Fruit fly (Drosophila melanogaster) Kc167 (cell line): ENCODE measurements around the gene CG8034.

ENCODE experiments used
- Myc ChIP-seq: fragments of >200 bp; optimal IDR thresholded peaks from 2 replicates; lab custom pipeline; 2017; ENCODE audit warnings: missing external identifiers
- Sin3A ChIP-seq: fragments of >200 bp; optimal IDR thresholded peaks from 2 replicates; lab custom pipeline; 2018; ENCODE audit warnings: missing external identifiers
- h ChIP-seq: fragments of >200 bp; optimal IDR thresholded peaks from 3 replicates; lab custom pipeline; 2018; ENCODE audit warnings: missing external identifiers
- insv ChIP-seq: fragments of >200 bp; optimal IDR thresholded peaks from 3 replicates; lab custom pipeline; 2018; ENCODE audit warnings: missing external identifiers
- psq ChIP-seq: fragments of >200 bp; optimal IDR thresholded peaks from 2 replicates; lab custom pipeline; 2017; ENCODE audit warnings: missing external identifiers
- ttk ChIP-seq: sonication (Bioruptor generic); optimal IDR thresholded peaks from 2 replicates; lab custom pipeline; 2017; ENCODE audit warnings: missing external identifiers

Gene CG8034

dm6 chrX:19294030-19294429 is 3.9 kb downstream of the CG8034 start:
- TF ChIP-seq Myc (lab: Kevin White, UChicago) (no peak), Sin3A (lab: Kevin White, UChicago) (no peak), ttk (no peak), h (lab: Kevin White, UChicago) (no peak), psq (lab: Kevin White, UChicago) (no peak), insv (lab: Kevin White, UChicago) (no peak)

DNA sequence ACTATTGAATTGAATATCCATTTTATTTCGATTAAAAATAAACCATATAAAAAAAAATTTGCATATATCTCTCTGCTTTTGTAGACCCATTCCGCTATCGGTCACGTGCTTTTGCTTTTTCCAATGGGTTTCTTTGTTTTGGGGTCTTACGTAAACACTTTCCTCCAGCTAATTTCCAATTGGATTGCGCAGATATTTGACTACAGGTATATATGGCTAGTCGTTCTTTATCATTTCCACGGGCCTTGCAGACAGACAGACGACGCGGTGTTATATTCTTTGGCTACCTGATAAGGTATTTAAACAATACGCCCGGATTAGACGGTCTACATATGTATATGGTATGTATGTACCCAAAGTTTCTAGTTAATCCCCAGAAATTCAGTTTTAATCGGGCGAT is 4.6 kb downstream of the CG8034 start:
- TF ChIP-seq ttk: no peak
- no peak for TF ChIP-seq Myc (lab: Kevin White, UChicago)
- TF ChIP-seq insv (lab: Kevin White, UChicago): no peak
- TF ChIP-seq psq (lab: Kevin White, UChicago): no peak
- TF ChIP-seq h (lab: Kevin White, UChicago): no peak
- no peak for TF ChIP-seq Sin3A (lab: Kevin White, UChicago)

dm6 chrX:19291780-19292605 is 6.0 kb downstream of the CG8034 start:
- no peak for TF ChIP-seq psq (lab: Kevin White, UChicago)
- TF ChIP-seq insv (lab: Kevin White, UChicago): no peak
- TF ChIP-seq h (lab: Kevin White, UChicago): no peak

DNA sequence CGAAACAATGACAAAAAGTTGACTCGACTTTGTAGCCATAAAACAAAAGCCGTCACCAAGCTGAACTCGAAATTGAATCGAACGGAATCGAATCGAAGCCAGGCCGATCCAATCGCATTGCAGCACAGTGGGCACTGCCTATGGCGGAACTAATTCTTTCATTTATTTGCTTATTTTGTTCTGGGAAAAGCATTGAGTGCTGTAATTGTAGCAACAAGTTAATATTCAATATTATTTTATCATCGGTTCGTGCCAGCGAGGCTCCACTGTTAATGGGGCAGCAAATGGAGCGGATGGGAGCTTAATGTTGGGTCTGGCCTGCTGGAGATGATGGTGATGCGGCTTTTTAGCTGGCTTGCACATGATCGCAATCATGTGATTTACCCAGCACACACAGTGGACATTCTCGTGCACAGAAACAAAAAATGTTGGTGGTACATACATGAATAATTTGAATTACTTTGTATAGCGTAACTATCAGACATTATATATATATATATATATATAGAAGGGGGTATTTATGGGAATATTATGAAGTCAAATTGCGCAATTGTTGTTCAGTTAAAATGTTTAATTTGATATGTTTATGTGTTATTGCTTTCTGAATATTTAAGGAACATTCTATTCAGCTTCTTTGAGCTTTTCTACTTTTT is 8.5 kb downstream of the CG8034 start:
- TF ChIP-seq ttk (no peak), psq (lab: Kevin White, UChicago) (no peak), h (lab: Kevin White, UChicago) (no peak), Myc (lab: Kevin White, UChicago) (no peak), Sin3A (lab: Kevin White, UChicago) (no peak), insv (lab: Kevin White, UChicago) (no peak)

DNA sequence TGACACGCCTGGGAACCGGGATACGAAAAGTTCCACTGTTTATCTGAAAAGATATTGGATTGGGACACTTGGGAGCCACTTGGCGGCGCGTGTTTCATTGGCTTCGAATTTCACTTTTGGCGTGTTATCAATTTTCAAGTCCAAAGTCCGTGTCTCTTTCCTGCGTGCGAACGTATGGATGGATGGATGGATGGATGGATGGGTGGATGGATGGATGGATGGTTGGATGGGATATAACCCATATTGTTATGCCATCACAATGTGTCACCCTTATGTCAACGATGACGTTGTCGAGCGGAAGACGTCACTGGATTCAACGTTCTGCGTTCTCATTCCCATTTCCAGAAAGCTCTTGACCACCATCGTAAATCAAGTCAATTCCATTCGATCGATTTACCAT is 10.2 kb downstream of the CG8034 start:
- no peak for TF ChIP-seq ttk
- no peak for TF ChIP-seq psq (lab: Kevin White, UChicago)

- TF ChIP-seq ttk: no peak
- no peak for TF ChIP-seq h (lab: Kevin White, UChicago)
- no peak for TF ChIP-seq psq (lab: Kevin White, UChicago)
- TF ChIP-seq insv (lab: Kevin White, UChicago): no peak
- TF ChIP-seq Sin3A (lab: Kevin White, UChicago): no peak
- TF ChIP-seq Myc (lab: Kevin White, UChicago): no peak
Measured at dm6 chrX:19286235-19286634, 11.7 kb downstream of the CG8034 start.

- TF ChIP-seq psq (lab: Kevin White, UChicago) (no peak), insv (lab: Kevin White, UChicago) (no peak), ttk (no peak), Sin3A (lab: Kevin White, UChicago) (no peak), h (lab: Kevin White, UChicago) (no peak), Myc (lab: Kevin White, UChicago) (no peak)
Measured at dm6 chrX:19285441-19285840, 12.5 kb downstream of the CG8034 start.

dm6 chrX:19281271-19281670 is 16.7 kb downstream of the CG8034 start:
- TF ChIP-seq insv (lab: Kevin White, UChicago) (no peak), Myc (lab: Kevin White, UChicago) (no peak), ttk (no peak), psq (lab: Kevin White, UChicago) (no peak), h (lab: Kevin White, UChicago) (no peak), Sin3A (lab: Kevin White, UChicago) (no peak)

- no peak for TF ChIP-seq Myc (lab: Kevin White, UChicago)
- TF ChIP-seq Sin3A (lab: Kevin White, UChicago): no peak
- TF ChIP-seq psq (lab: Kevin White, UChicago): no peak
- TF ChIP-seq h (lab: Kevin White, UChicago): no peak
- no peak for TF ChIP-seq ttk
- TF ChIP-seq insv (lab: Kevin White, UChicago): no peak
Measured at dm6 chrX:19280685-19281084, 17.3 kb downstream of the CG8034 start.

DNA sequence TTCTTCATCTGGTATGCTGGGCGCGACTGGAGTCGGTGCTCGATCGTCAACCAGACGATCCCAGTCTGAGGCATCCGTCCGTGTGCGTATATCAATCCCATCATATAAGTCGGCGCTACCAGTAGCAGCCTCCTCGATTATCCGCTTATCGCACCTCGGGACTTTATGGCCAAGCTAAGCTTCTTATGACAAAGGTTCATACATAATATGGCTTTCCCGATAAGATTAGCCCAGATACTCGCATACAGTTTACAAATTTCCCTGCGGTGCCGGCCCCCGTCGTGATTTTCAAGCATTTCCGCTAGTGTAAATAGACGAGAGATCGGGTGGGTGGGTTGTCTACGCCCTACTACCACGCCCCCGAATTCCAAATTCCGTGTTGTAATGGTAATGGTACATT is 17.7 kb downstream of the CG8034 start, which contains the start of gene CG8028:
Gene CG8028 (minus strand): TSS at position 101 of the 400 bp plus-strand sequence.
- TF ChIP-seq insv (lab: Kevin White, UChicago): no peak
- TF ChIP-seq h (lab: Kevin White, UChicago): no peak
- no peak for TF ChIP-seq Sin3A (lab: Kevin White, UChicago)
- no peak for TF ChIP-seq psq (lab: Kevin White, UChicago)
- TF ChIP-seq Myc (lab: Kevin White, UChicago): no peak
- no peak for TF ChIP-seq ttk

dm6 chrX:19278395-19278794 is 19.6 kb downstream of the CG8034 start:
- TF ChIP-seq insv (lab: Kevin White, UChicago): no peak

DNA sequence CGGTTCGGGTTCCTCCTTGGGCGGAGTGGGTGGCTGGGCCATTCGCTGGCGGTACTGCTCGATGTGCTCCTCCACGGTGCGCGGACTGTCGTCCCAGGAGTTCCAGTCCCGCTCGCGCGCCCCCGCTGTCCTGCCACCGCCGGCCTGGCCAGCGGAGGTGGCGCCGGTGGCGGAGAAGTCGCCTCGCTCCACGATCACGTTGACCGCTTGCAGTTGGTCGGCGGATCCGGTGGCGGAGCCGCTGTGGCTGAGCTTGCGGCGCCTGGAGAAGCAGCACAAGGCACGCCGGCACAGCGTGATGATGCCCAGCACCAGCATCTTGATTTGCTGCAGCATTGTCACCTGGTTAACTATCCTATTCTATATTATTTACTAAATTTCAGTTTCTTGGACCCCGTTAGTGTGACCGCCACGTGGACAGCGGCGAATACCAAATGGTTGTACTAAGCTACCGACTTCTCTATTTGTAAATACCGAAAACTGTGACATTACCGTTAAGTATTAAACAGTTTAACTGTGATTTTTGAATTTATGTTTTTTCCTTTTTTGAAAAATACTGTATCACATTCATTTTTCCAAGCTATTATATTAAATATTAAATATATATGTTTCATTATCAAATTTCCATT is 21.4 kb downstream of the CG8034 start, which contains the start of the genes CG32537 and CG32536:
Gene CG32537 (minus strand): TSS at position 51 of the 629 bp plus-strand sequence.
Gene CG32536 (minus strand): TSS at position 410 of the 629 bp plus-strand sequence.
- no peak for TF ChIP-seq Myc (lab: Kevin White, UChicago)
- no peak for TF ChIP-seq Sin3A (lab: Kevin White, UChicago)
- TF ChIP-seq h (lab: Kevin White, UChicago): no peak
- TF ChIP-seq ttk: no peak
- no peak for TF ChIP-seq insv (lab: Kevin White, UChicago)
- no peak for TF ChIP-seq psq (lab: Kevin White, UChicago)
